Fruit fly (Drosophila melanogaster) whole organism, embryonic: ENCODE results near the gene AANATL7.
A peak's percentile ranks its signal among the peaks of the same experiment; 100 is the strongest.

Source experiments
- Bteb2 ChIP-seq: fragments of 200-800 bp; sonication (Bioruptor generic); optimal IDR thresholded peaks from 2 replicates; lab custom pipeline; 2016; ENCODE audit warnings: missing biosample characterization, missing genetic modification characterization
- CG10321 ChIP-seq: fragments of 200-800 bp; sonication (Bioruptor generic); IDR thresholded peaks from 2 replicates; pipeline ENCODE4 v1.3.6; 2022; ENCODE audit warnings: missing biosample characterization, missing genetic modification characterization
- CG11398 ChIP-seq: fragments of 200-800 bp; sonication (Bioruptor generic); optimal IDR thresholded peaks from 2 replicates; lab custom pipeline; 2016; ENCODE audit warnings: missing biosample characterization, missing genetic modification characterization
- CG12071 ChIP-seq: fragments of 200-800 bp; sonication (Bioruptor generic); optimal IDR thresholded peaks from 3 replicates; lab custom pipeline; 2018; ENCODE audit warnings: missing biosample characterization, mild to moderate bottlenecking, missing genetic modification characterization
- CG1602 ChIP-seq: fragments of 200-800 bp; sonication (Bioruptor generic); optimal IDR thresholded peaks from 3 replicates; lab custom pipeline; 2016; ENCODE audit warnings: missing biosample characterization, missing genetic modification characterization
- CG18011 ChIP-seq: fragments of 200-800 bp; sonication (Bioruptor generic); optimal IDR thresholded peaks from 2 replicates; lab custom pipeline; 2017; ENCODE audit warnings: missing biosample characterization, missing genetic modification characterization, mild to moderate bottlenecking, moderate library complexity, missing genotype
- CG1832 ChIP-seq: fragments of 200-800 bp; sonication (Bioruptor generic); optimal IDR thresholded peaks from 2 replicates; lab custom pipeline; 2017; ENCODE audit warnings: missing biosample characterization, mild to moderate bottlenecking, missing genetic modification characterization, inconsistent platforms
- CG31441 ChIP-seq: fragments of 200-800 bp; sonication (Bioruptor generic); IDR thresholded peaks from 2 replicates; pipeline ENCODE4 v1.3.6; 2022; ENCODE audit warnings: missing biosample characterization, missing genetic modification characterization
- CG32767 ChIP-seq: fragments of 200-800 bp; sonication (Bioruptor generic); IDR thresholded peaks from 2 replicates; pipeline ENCODE4 v1.3.6; 2022; ENCODE audit warnings: missing biosample characterization, missing genetic modification characterization
- CG3847 ChIP-seq: fragments of 200-800 bp; sonication (Bioruptor generic); IDR thresholded peaks from 2 replicates; pipeline ENCODE4 v1.3.6; 2022; ENCODE audit warnings: missing biosample characterization, missing genetic modification characterization
- CG4328 ChIP-seq: fragments of 200-800 bp; sonication (Bioruptor generic); optimal IDR thresholded peaks from 3 replicates; lab custom pipeline; 2017; ENCODE audit warnings: missing biosample characterization, missing genetic modification reagents, missing genetic modification characterization
- CG6272 ChIP-seq: fragments of 200-800 bp; sonication (Bioruptor generic); IDR thresholded peaks from 2 replicates; pipeline ENCODE4 v1.3.6; 2022; ENCODE audit warnings: missing biosample characterization, missing genetic modification characterization
- CG8290 ChIP-seq, 3 experiments: fragments of 200-800 bp; sonication (Bioruptor generic); optimal IDR thresholded peaks; 2 replicates each; lab custom pipeline; 2016 to 2019; ENCODE audit warnings: missing biosample characterization in 3 of 3, missing genetic modification characterization in 3 of 3, mild to moderate bottlenecking in 2 of 3, moderate library complexity in 1 of 3
- Elba2 ChIP-seq: fragments of 200-800 bp; sonication (Bioruptor generic); optimal IDR thresholded peaks from 3 replicates; lab custom pipeline; 2016; ENCODE audit warnings: missing biosample characterization, missing genetic modification characterization
- H15 ChIP-seq: fragments of 200-800 bp; sonication (Bioruptor generic); IDR thresholded peaks from 3 replicates; pipeline ENCODE4 v1.3.6; 2022; ENCODE audit warnings: missing biosample characterization, missing genetic modification characterization
- Hand ChIP-seq: fragments of 200-800 bp; sonication (Bioruptor generic); optimal IDR thresholded peaks from 2 replicates; lab custom pipeline; 2017; ENCODE audit warnings: mild to moderate bottlenecking, missing biosample characterization, missing genetic modification reagents, missing genetic modification characterization
- HmgZ ChIP-seq: fragments of 200-800 bp; sonication (Bioruptor generic); optimal IDR thresholded peaks from 2 replicates; lab custom pipeline; 2018; ENCODE audit warnings: missing biosample characterization, mild to moderate bottlenecking, missing genetic modification characterization
- Hr51 ChIP-seq, 2 experiments: fragments of 200-800 bp; sonication (Bioruptor generic); optimal IDR thresholded peaks; 2 replicates in 1 of 2; 3 replicates in 1 of 2; lab custom pipeline; 2016 to 2018; ENCODE audit warnings: missing biosample characterization in 2 of 2, missing genetic modification characterization in 2 of 2, mild to moderate bottlenecking in 1 of 2, moderate library complexity in 1 of 2
- Hsf ChIP-seq: fragments of 200-800 bp; sonication (Bioruptor generic); optimal IDR thresholded peaks from 3 replicates; lab custom pipeline; 2016; ENCODE audit warnings: missing biosample characterization, missing genetic modification characterization
- Jarid2 ChIP-seq: fragments of 200-800 bp; sonication (Bioruptor generic); optimal IDR thresholded peaks from 3 replicates; lab custom pipeline; 2017; ENCODE audit warnings: mild to moderate bottlenecking, missing biosample characterization, missing genetic modification reagents, missing genetic modification characterization
- Max ChIP-seq: fragments of 200-800 bp; sonication (Bioruptor generic); optimal IDR thresholded peaks from 2 replicates; lab custom pipeline; 2016; ENCODE audit warnings: missing biosample characterization, mild to moderate bottlenecking, missing genetic modification characterization
- Neu2 ChIP-seq: fragments of 200-800 bp; sonication (Bioruptor generic); optimal IDR thresholded peaks from 3 replicates; lab custom pipeline; 2016; ENCODE audit warnings: missing biosample characterization, missing genetic modification characterization, borderline replicate concordance
- NfI ChIP-seq: fragments of 200-800 bp; sonication (Bioruptor generic); optimal IDR thresholded peaks from 3 replicates; lab custom pipeline; 2018; ENCODE audit warnings: missing biosample characterization, mild to moderate bottlenecking, missing genetic modification characterization, moderate library complexity
- Pdp1 ChIP-seq, 2 experiments: fragments of 200-800 bp; sonication (Bioruptor generic); optimal IDR thresholded peaks; 3 replicates each; lab custom pipeline; 2016; ENCODE audit warnings: missing biosample characterization in 2 of 2, missing genetic modification characterization in 2 of 2, mild to moderate bottlenecking in 1 of 2, moderate library complexity in 1 of 2
- TFAM ChIP-seq: fragments of 200-800 bp; sonication (Bioruptor generic); optimal IDR thresholded peaks from 2 replicates; lab custom pipeline; 2017; ENCODE audit warnings: missing biosample characterization, missing genetic modification characterization, inconsistent platforms
- Tbp ChIP-seq: fragments of >200 bp; optimal IDR thresholded peaks from 2 replicates; lab custom pipeline; 2018; ENCODE audit warnings: missing biosample characterization, missing genetic modification characterization
- ase ChIP-seq: fragments of 200-800 bp; sonication (Bioruptor generic); IDR thresholded peaks from 3 replicates; pipeline ENCODE4 v1.3.6; 2022; ENCODE audit warnings: missing biosample characterization, missing genetic modification characterization
- bigmax ChIP-seq: fragments of 200-800 bp; sonication (Bioruptor generic); optimal IDR thresholded peaks from 2 replicates; lab custom pipeline; 2018; ENCODE audit warnings: missing biosample characterization, mild to moderate bottlenecking, missing genetic modification characterization
- cad ChIP-seq: fragments of >200 bp; optimal IDR thresholded peaks from 2 replicates; lab custom pipeline; 2017; ENCODE audit warnings: missing biosample characterization, missing genetic modification characterization
- chn ChIP-seq: fragments of 200-800 bp; sonication (Bioruptor generic); optimal IDR thresholded peaks from 2 replicates; lab custom pipeline; 2016; ENCODE audit warnings: missing biosample characterization, missing genetic modification characterization
- ci ChIP-seq: fragments of 200-800 bp; sonication (Bioruptor generic); IDR thresholded peaks from 3 replicates; pipeline ENCODE4 v1.3.6; 2022; ENCODE audit warnings: missing biosample characterization, missing genetic modification characterization
- corto ChIP-seq: fragments of 200-800 bp; sonication (Bioruptor generic); optimal IDR thresholded peaks from 2 replicates; lab custom pipeline; 2016; ENCODE audit warnings: missing biosample characterization, mild to moderate bottlenecking, missing genetic modification characterization, moderate library complexity
- esg ChIP-seq: fragments of 200-800 bp; sonication (Bioruptor generic); conservative IDR thresholded peaks from 2 replicates; pipeline ENCODE4 v1.3.6; 2022; ENCODE audit warnings: missing biosample characterization, missing genetic modification characterization
- fd3F ChIP-seq: fragments of 200-800 bp; sonication (Bioruptor generic); optimal IDR thresholded peaks from 2 replicates; lab custom pipeline; 2018; ENCODE audit warnings: missing biosample characterization, mild to moderate bottlenecking, missing genetic modification characterization, moderate library complexity
- fu2 ChIP-seq: fragments of 200-800 bp; sonication (Bioruptor generic); optimal IDR thresholded peaks from 2 replicates; lab custom pipeline; 2016; ENCODE audit warnings: missing biosample characterization, missing genetic modification characterization
- gcm2 ChIP-seq: fragments of 200-800 bp; sonication (Bioruptor generic); optimal IDR thresholded peaks from 2 replicates; lab custom pipeline; 2016; ENCODE audit warnings: missing biosample characterization, missing genetic modification characterization
- hbn ChIP-seq: fragments of 200-800 bp; sonication (Bioruptor generic); IDR thresholded peaks from 2 replicates; pipeline ENCODE4 v1.3.6; 2022; ENCODE audit warnings: missing biosample characterization, missing genetic modification characterization; ENCODE audit not compliant: partially characterized antibody
- hth ChIP-seq: fragments of >200 bp; optimal IDR thresholded peaks from 2 replicates; lab custom pipeline; 2017; ENCODE audit warnings: inconsistent platforms
- inv ChIP-seq: fragments of 200-800 bp; sonication (Bioruptor generic); IDR thresholded peaks from 2 replicates; pipeline ENCODE4 v1.3.6; 2022; ENCODE audit warnings: missing biosample characterization, missing genetic modification characterization; ENCODE audit not compliant: partially characterized antibody
- ken ChIP-seq: fragments of 200-800 bp; sonication (Bioruptor generic); IDR thresholded peaks from 3 replicates; pipeline ENCODE4 v1.3.6; 2022; ENCODE audit warnings: missing biosample characterization, missing genetic modification characterization
- luna ChIP-seq: fragments of 200-800 bp; sonication (Bioruptor generic); optimal IDR thresholded peaks from 2 replicates; lab custom pipeline; 2016; ENCODE audit warnings: missing biosample characterization, missing genetic modification characterization
- peb ChIP-seq: fragments of 200-800 bp; sonication (Bioruptor generic); IDR thresholded peaks from 2 replicates; pipeline ENCODE4 v1.3.6; 2022; ENCODE audit warnings: missing biosample characterization, missing genetic modification characterization
- pho ChIP-seq: fragments of 200-800 bp; sonication (Bioruptor generic); optimal IDR thresholded peaks from 2 replicates; lab custom pipeline; 2016; ENCODE audit warnings: missing biosample characterization, missing genetic modification characterization
- pita ChIP-seq: fragments of 200-800 bp; sonication (Bioruptor generic); optimal IDR thresholded peaks from 2 replicates; lab custom pipeline; 2017; ENCODE audit warnings: missing biosample characterization, mild to moderate bottlenecking, missing genetic modification characterization
- rib ChIP-seq: fragments of 200-800 bp; sonication (Bioruptor generic); IDR thresholded peaks from 2 replicates; pipeline ENCODE4 v1.3.6; 2022; ENCODE audit warnings: missing biosample characterization, missing genetic modification characterization
- salm ChIP-seq: fragments of 200-800 bp; sonication (Bioruptor generic); optimal IDR thresholded peaks from 2 replicates; lab custom pipeline; 2018; ENCODE audit warnings: missing biosample characterization, mild to moderate bottlenecking, missing genetic modification characterization
- sr ChIP-seq: fragments of 200-800 bp; sonication (Bioruptor generic); IDR thresholded peaks from 3 replicates; pipeline ENCODE4 v1.3.6; 2022; ENCODE audit warnings: missing biosample characterization, missing genetic modification characterization
- tap ChIP-seq: fragments of 200-800 bp; optimal IDR thresholded peaks from 3 replicates; lab custom pipeline; 2019; ENCODE audit warnings: missing biosample characterization, mild to moderate bottlenecking, missing genetic modification characterization, moderate library complexity
- tgo ChIP-seq: fragments of 200-800 bp; sonication (Bioruptor generic); IDR thresholded peaks from 3 replicates; pipeline ENCODE4 v1.3.6; 2022; ENCODE audit warnings: missing biosample characterization, missing genetic modification characterization
- zfh2 ChIP-seq: fragments of 200-800 bp; sonication (Bioruptor generic); optimal IDR thresholded peaks from 2 replicates; lab custom pipeline; 2016; ENCODE audit warnings: missing biosample characterization, missing genetic modification characterization

AANATL7 gene

dm6 chrX:2589446-2590038 lies 8.8 kb downstream of the AANATL7 start (continued):
- TF ChIP-seq peb (GFP tag; lab: Robert Waterston, UW) (peak; percentile 82), esg (peak; percentile 83), salm (tag; lab: Kevin White, UChicago) (peak; percentile 73), CG1832 (no peak), CG12071 (GFP tag; lab: Kevin White, UChicago) (peak; percentile 90), CG1602 (GFP tag; lab: Kevin White, UChicago) (peak; percentile 87), chn (peak; percentile 87), inv (no peak), Hsf (GFP tag; lab: Kevin White, UChicago) (peak; percentile 95), hth (lab: Kevin White, UChicago) (no peak), CG11398 (GFP tag; lab: Kevin White, UChicago) (peak; percentile 90), CG8290 (GFP tag; optimal IDR thresholded peaks at IDR 0.05; lab: Kevin White, UChicago) (peak; percentile 29), CG8290 (tag; optimal IDR thresholded peaks at IDR 0.05; lab: Kevin White, UChicago) (peak in 1 of 2 experiments; percentile 99), CG3847 (GFP tag; lab: Robert Waterston, UW) (peak; percentile 94), tap (peak; percentile 71), Tbp (GFP tag; lab: Kevin White, UChicago) (no peak), CG32767 (GFP tag; lab: Robert Waterston, UW) (peak; percentile 80), ci (peak; percentile 96), H15 (GFP tag; lab: Robert Waterston, UW) (peak; percentile 93), Hand (peak; percentile 88), TFAM (peak; percentile 5), corto (GFP tag; lab: Kevin White, UChicago) (peak; percentile 5), sr (peak; percentile 72; the same call in 2 of the 3 replicates), zfh2 (GFP tag; lab: Kevin White, UChicago) (peak; percentile 98), bigmax (GFP tag; lab: Kevin White, UChicago) (peak; percentile 37), ken (peak; percentile 95), Bteb2 (peak; percentile 92), cad (no peak), Neu2 (GFP tag; lab: Kevin White, UChicago) (peak; percentile 37), luna (GFP tag; lab: Kevin White, UChicago) (peak; percentile 94), NfI (GFP tag; lab: Kevin White, UChicago) (peak; percentile 92), ase (GFP tag; lab: Robert Waterston, UW) (peak; percentile 84), CG18011 (GFP tag; lab: Kevin White, UChicago) (peak; percentile 80), CG6272 (peak; percentile 91), hbn (GFP tag; lab: Robert Waterston, UW) (no peak), Hr51 (GFP tag; optimal IDR thresholded peaks at IDR 0.05; lab: Kevin White, UChicago) (peak; percentile 91), CG4328 (no peak), pita (GFP tag; lab: Kevin White, UChicago) (no peak), CG10321 (GFP tag; lab: Robert Waterston, UW) (0 out of 2 replicates have a peak, but pooled peaks have one; percentile 18), fu2 (GFP tag; lab: Kevin White, UChicago) (peak; percentile 96), Pdp1 (GFP tag; optimal IDR thresholded peaks at IDR 0.05; lab: Kevin White, UChicago) (peak; percentile 92 to 94), gcm2 (GFP tag; lab: Kevin White, UChicago) (peak; percentile 84), fd3F (peak; percentile 89), Elba2 (GFP tag; lab: Kevin White, UChicago) (peak; percentile 61), HmgZ (peak; percentile 95), pho (GFP tag; lab: Kevin White, UChicago) (peak; percentile 97), CG31441 (GFP tag; lab: Robert Waterston, UW) (peak; percentile 79), Jarid2 (GFP tag; lab: Kevin White, UChicago) (peak; percentile 63), rib (peak; percentile 96), tgo (GFP tag; lab: Robert Waterston, UW) (peak; percentile 91), Max (GFP tag; lab: Kevin White, UChicago) (peak; percentile 79)
